Fruit fly (Drosophila melanogaster): Measurements from ENCODE around the gene CG12289.

Gene CG12289

dm6 chr3L:11443474-11444080 is 14.7 kb downstream of the CG12289 start (continued):
- TF ChIP-seq Hr38 (GFP tag; optimal IDR thresholded peaks at IDR 0.05): no peak
- no peak for TF ChIP-seq salr (GFP tag; optimal IDR thresholded peaks at IDR 0.05)
- TF ChIP-seq Ets96B (tag; optimal IDR thresholded peaks at IDR 0.05): no peak
- no peak for TF ChIP-seq CG10669 (GFP tag; optimal IDR thresholded peaks at IDR 0.05)
- TF ChIP-seq lz (GFP tag; optimal IDR thresholded peaks at IDR 0.05): no peak
- TF ChIP-seq acj6 (GFP tag; optimal IDR thresholded peaks at IDR 0.05): peak; percentile 24
- no peak for TF ChIP-seq net (GFP tag; optimal IDR thresholded peaks at IDR 0.05)
- TF ChIP-seq CG34406 (GFP tag; optimal IDR thresholded peaks at IDR 0.05): peak; percentile 11
- no peak for TF ChIP-seq CG3032 (tag; optimal IDR thresholded peaks at IDR 0.05)
- TF ChIP-seq CG6276 (GFP tag; optimal IDR thresholded peaks at IDR 0.05): no peak
- TF ChIP-seq Eip93F (GFP tag; optimal IDR thresholded peaks at IDR 0.05): no peak
- TF ChIP-seq CG8319 (GFP tag; optimal IDR thresholded peaks at IDR 0.05): no peak
- no peak for TF ChIP-seq Met (GFP tag; optimal IDR thresholded peaks at IDR 0.05)
- no peak for TF ChIP-seq vri (GFP tag; optimal IDR thresholded peaks at IDR 0.05)

- TF ChIP-seq acj6 (GFP tag; optimal IDR thresholded peaks at IDR 0.05) (no peak), CG3919 (GFP tag; optimal IDR thresholded peaks at IDR 0.05) (no peak), CG3032 (tag; optimal IDR thresholded peaks at IDR 0.05) (peak; percentile 14), CG11294 (GFP tag; IDR thresholded peaks at IDR 0.05) (no peak), CG6808 (GFP tag; optimal IDR thresholded peaks at IDR 0.05) (peak; percentile 50), Sox14 (GFP tag; optimal IDR thresholded peaks at IDR 0.05) (no peak), lz (GFP tag; optimal IDR thresholded peaks at IDR 0.05) (no peak), net (GFP tag; optimal IDR thresholded peaks at IDR 0.05) (no peak), Eip78C (GFP tag) (peak; percentile 34), topi (GFP tag; optimal IDR thresholded peaks at IDR 0.05) (no peak), Sox102F (GFP tag; optimal IDR thresholded peaks at IDR 0.05) (no peak), CG7368 (GFP tag; optimal IDR thresholded peaks at IDR 0.05) (no peak), Ets21C (GFP tag; optimal IDR thresholded peaks at IDR 0.05) (no peak), CG15336 (GFP tag; IDR thresholded peaks at IDR 0.05) (peak; percentile 75), Blimp-1 (GFP tag; optimal IDR thresholded peaks at IDR 0.05) (no peak), CG6163 (GFP tag; IDR thresholded peaks at IDR 0.05) (peak; percentile 81; the same call in 2 of the 3 replicates), CG11902 (GFP tag; optimal IDR thresholded peaks at IDR 0.05) (no peak), achi (GFP tag; optimal IDR thresholded peaks at IDR 0.05) (no peak), spab (GFP tag; optimal IDR thresholded peaks at IDR 0.05) (peak; percentile 45), CG11762 (GFP tag; optimal IDR thresholded peaks at IDR 0.05; ENCODE audit: insufficient read depth) (no peak), CG8632 (GFP tag; optimal IDR thresholded peaks at IDR 0.05) (no peak), Hr38 (GFP tag; optimal IDR thresholded peaks at IDR 0.05) (no peak), CG6854 (GFP tag; optimal IDR thresholded peaks at IDR 0.05) (no peak), CG32006 (GFP tag; optimal IDR thresholded peaks at IDR 0.05) (no peak), Ets96B (tag; optimal IDR thresholded peaks at IDR 0.05) (no peak), pdm3 (GFP tag; optimal IDR thresholded peaks at IDR 0.05) (no peak), Smox (GFP tag; optimal IDR thresholded peaks at IDR 0.05) (no peak), CG10669 (GFP tag; optimal IDR thresholded peaks at IDR 0.05) (no peak), Met (GFP tag; optimal IDR thresholded peaks at IDR 0.05) (no peak), eg (GFP tag; IDR thresholded peaks at IDR 0.05) (peak; percentile 81), CG4318 (GFP tag; optimal IDR thresholded peaks at IDR 0.05) (no peak), CG6276 (GFP tag; optimal IDR thresholded peaks at IDR 0.05) (peak; percentile 38), svp (GFP tag) (no peak), Gug (GFP tag; IDR thresholded peaks at IDR 0.05) (0 out of 2 replicates have a peak, but pooled peaks have one; percentile 11), dsx (GFP tag; optimal IDR thresholded peaks at IDR 0.05; ENCODE audit: poor library complexity, severe bottlenecking) (peak; percentile 64), ss (GFP tag; optimal IDR thresholded peaks at IDR 0.05) (peak; percentile 86 to 87), dac (GFP tag; optimal IDR thresholded peaks at IDR 0.05) (no peak), Hr39 (GFP tag; optimal IDR thresholded peaks at IDR 0.05) (no peak), salr (GFP tag; optimal IDR thresholded peaks at IDR 0.05) (no peak), CG16779 (tag; optimal IDR thresholded peaks at IDR 0.05) (peak; percentile 6), Sox15 (GFP tag; optimal IDR thresholded peaks at IDR 0.05) (no peak), CG1621 (tag; optimal IDR thresholded peaks at IDR 0.05) (peak; percentile 40)
Measured at dm6 chr3L:11441889-11442782, 16.1 kb downstream of the CG12289 start.

Data from whole organism, prepupa.